Worm (Caenorhabditis elegans): ENCODE results near the gene T01G5.6.

ce11 chrV:15072738-15073137 is 41.2 kb downstream of the T01G5.6 start:
- TF ChIP-seq ceh-43 (GFP tag; optimal IDR thresholded peaks at IDR 0.05) (no peak), mab-5 (tag; optimal IDR thresholded peaks at IDR 0.05) (no peak), nhr-12 (tag; optimal IDR thresholded peaks at IDR 0.05) (no peak), unc-62 (GFP tag; optimal IDR thresholded peaks at IDR 0.05) (no peak), elt-3 (tag; optimal IDR thresholded peaks at IDR 0.05) (no peak), lsy-2 (tag; optimal IDR thresholded peaks at IDR 0.05) (no peak), nhr-237 (tag; optimal IDR thresholded peaks at IDR 0.05) (no peak), nhr-76 (tag; optimal IDR thresholded peaks at IDR 0.05) (no peak)
